Worm (Caenorhabditis elegans): ENCODE results near the gene F47E1.2.

DNA sequence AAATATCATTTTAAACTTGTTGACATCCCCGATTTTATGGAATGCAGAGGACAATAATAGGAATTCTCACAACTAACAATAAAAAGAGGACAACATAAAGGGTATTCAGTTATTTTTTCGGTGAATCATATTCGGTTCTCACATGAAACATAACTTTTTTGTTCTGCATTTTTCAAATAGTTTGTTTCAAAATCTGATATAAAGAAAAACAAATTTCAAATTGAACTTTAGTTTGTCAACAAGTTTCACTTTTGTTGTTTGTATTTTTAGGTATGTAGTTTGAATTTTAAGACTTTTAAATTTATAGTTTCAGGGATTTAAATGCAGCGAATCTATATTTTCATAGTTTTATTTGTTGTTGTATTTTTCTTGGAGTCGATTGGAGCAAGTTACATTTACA, 5.1 kb downstream of the F47E1.2 start, which contains the start of gene F47E1.4:
- TF ChIP-seq ztf-11 (tag; optimal IDR thresholded peaks at IDR 0.05) (no peak), drap-1 (GFP tag; optimal IDR thresholded peaks at IDR 0.05) (no peak), elt-3 (tag; optimal IDR thresholded peaks at IDR 0.05) (no peak), nhr-2 (tag; optimal IDR thresholded peaks at IDR 0.05) (no peak)
